Worm (Caenorhabditis elegans): Measurements from ENCODE around the gene pqn-65.

ce11 chrX:4592250-4592649 lies 27.2 kb downstream of the pqn-65 start, which contains the start of gene flp-12:
- TF ChIP-seq hmbx-1 (tag; optimal IDR thresholded peaks at IDR 0.05): no peak
- no peak for TF ChIP-seq ama-1 (optimal IDR thresholded peaks at IDR 0.05)
- TF ChIP-seq B0310.2 (tag; optimal IDR thresholded peaks at IDR 0.05): no peak
- no peak for TF ChIP-seq aly-1 (tag; optimal IDR thresholded peaks at IDR 0.05)
- TF ChIP-seq tra-4 (tag; optimal IDR thresholded peaks at IDR 0.05): no peak
- no peak for TF ChIP-seq ceh-36 (tag; optimal IDR thresholded peaks at IDR 0.05)
- no peak for TF ChIP-seq hmg-4 (GFP tag; optimal IDR thresholded peaks at IDR 0.05)
- TF ChIP-seq tbx-37 (GFP tag; conservative IDR thresholded peaks at IDR 0.05): no peak
- no peak for TF ChIP-seq hnd-1 (tag; optimal IDR thresholded peaks at IDR 0.05)
- no peak for TF ChIP-seq sea-1 (GFP tag; conservative IDR thresholded peaks at IDR 0.05)

Data from whole organism, early embryonic.